Worm (Caenorhabditis elegans) whole organism, midembryonic: ENCODE results near the gene nfm-1.

Source experiments
- flt-1 ChIP-seq: fragments of 200-800 bp; sonication (Bioruptor generic); IDR thresholded peaks from 2 replicates; pipeline ENCODE4 v1.3.6; 2022; ENCODE audit warnings: missing genetic modification characterization, missing compliant biosample characterization
- klf-2 ChIP-seq: fragments of 200-800 bp; sonication (Bioruptor generic); conservative IDR thresholded peaks from 2 replicates; pipeline ENCODE4 v1.3.6; 2022; ENCODE audit warnings: missing genetic modification reagents, missing genetic modification characterization, missing compliant biosample characterization
- ztf-23 ChIP-seq: fragments of 200-800 bp; sonication (Bioruptor generic); IDR thresholded peaks from 2 replicates; pipeline ENCODE4 v1.3.6; 2022; ENCODE audit warnings: missing genetic modification reagents, missing genetic modification characterization, missing compliant biosample characterization

ce11 chrIII:6183118-6183517 lies 23.9 kb downstream of the nfm-1 start, which contains the start of gene nas-28:
- TF ChIP-seq klf-2 (GFP tag; lab: Robert Waterston, UW): no peak
- no peak for TF ChIP-seq ztf-23 (GFP tag; lab: Robert Waterston, UW)
- TF ChIP-seq flt-1 (GFP tag; lab: Robert Waterston, UW): no peak
